Fruit fly (Drosophila melanogaster): ENCODE results near the gene CG14294.
A peak's percentile ranks its signal among the peaks of the same experiment; 100 is the strongest.

CG14294 gene

dm6 chr3R:18917976-18918871, 16.2 kb upstream of the CG14294 start (continued):
- TF ChIP-seq gfzf (GFP tag; optimal IDR thresholded peaks at IDR 0.05) (no peak), Drgx (GFP tag; IDR thresholded peaks at IDR 0.05) (peak; percentile 16; the same call in 1 of the 2 replicates), pita (GFP tag; optimal IDR thresholded peaks at IDR 0.05) (no peak), mirr (GFP tag; optimal IDR thresholded peaks at IDR 0.05) (peak; percentile 49), gsb-n (tag; optimal IDR thresholded peaks at IDR 0.05) (no peak), kay (GFP tag; optimal IDR thresholded peaks at IDR 0.05) (peak; percentile 44), CG2129 (GFP tag; IDR thresholded peaks at IDR 0.05; ENCODE audit: partially characterized antibody) (no peak), CTCF (GFP tag; optimal IDR thresholded peaks at IDR 0.05) (peak; percentile 92), Nf-YA (GFP tag; IDR thresholded peaks at IDR 0.05) (no peak), danr (GFP tag; IDR thresholded peaks at IDR 0.05) (no peak), CG2202 (tag; optimal IDR thresholded peaks at IDR 0.05) (no peak), zen (tag; optimal IDR thresholded peaks at IDR 0.05) (no peak), nerfin-2 (GFP tag; IDR thresholded peaks at IDR 0.05; ENCODE audit: partially characterized antibody) (no peak), CG8478 (optimal IDR thresholded peaks at IDR 0.05) (no peak), CG32532 (GFP tag; IDR thresholded peaks at IDR 0.05) (peak; percentile 39; the same call in 1 of the 2 replicates), CG17568 (GFP tag; optimal IDR thresholded peaks at IDR 0.05) (peak; percentile 29), CG8281 (tag; optimal IDR thresholded peaks at IDR 0.05) (no peak), Dref (GFP tag; IDR thresholded peaks at IDR 0.05) (no peak), sim (GFP tag; IDR thresholded peaks at IDR 0.05) (0 out of 2 replicates have a peak, but pooled peaks have one; percentile 30), CG16815 (GFP tag; optimal IDR thresholded peaks at IDR 0.05) (no peak), ranshi (GFP tag; IDR thresholded peaks at IDR 0.05) (peak; percentile 17; the same call in 1 of the 2 replicates), jumu (GFP tag; optimal IDR thresholded peaks at IDR 0.05) (no peak), sr (GFP tag; IDR thresholded peaks at IDR 0.05) (0 out of 3 replicates have a peak, but pooled peaks have one; percentile 25), CG32767 (GFP tag; IDR thresholded peaks at IDR 0.05) (peak; percentile 87; the same call in 1 of the 2 replicates), Rx (GFP tag; IDR thresholded peaks at IDR 0.05) (no peak), CG10274 (GFP tag; optimal IDR thresholded peaks at IDR 0.05) (no peak), CG14441 (GFP tag; IDR thresholded peaks at IDR 0.05) (peak; percentile 27; the same call in 1 of the 2 replicates), sens-2 (GFP tag; IDR thresholded peaks at IDR 0.05) (no peak), MBD-R2 (GFP tag; IDR thresholded peaks at IDR 0.05) (peak; percentile 25; the same call in 1 of the 2 replicates), CG10267 (tag; optimal IDR thresholded peaks at IDR 0.05) (no peak), run (tag; optimal IDR thresholded peaks at IDR 0.05) (no peak), nau (GFP tag; optimal IDR thresholded peaks at IDR 0.05) (peak; percentile 60), seq (GFP tag; IDR thresholded peaks at IDR 0.05) (0 out of 2 replicates have a peak, but pooled peaks have one; percentile 45), CG11093 (GFP tag; IDR thresholded peaks at IDR 0.05) (no peak), Nf-YB (GFP tag; optimal IDR thresholded peaks at IDR 0.05) (no peak), Lim3 (GFP tag; IDR thresholded peaks at IDR 0.05) (no peak), zen2 (GFP tag; IDR thresholded peaks at IDR 0.05; ENCODE audit: partially characterized antibody) (peak; percentile 41; the same call in 1 of the 3 replicates), Med (GFP tag) (peak; percentile 90), Elba2 (GFP tag; optimal IDR thresholded peaks at IDR 0.05) (no peak), Ravus (GFP tag; IDR thresholded peaks at IDR 0.05) (no peak), GATAe (GFP tag; conservative IDR thresholded peaks at IDR 0.05) (no peak), abd-A (tag; optimal IDR thresholded peaks at IDR 0.05) (peak; percentile 46), Trl (optimal IDR thresholded peaks at IDR 0.05) (peak; percentile 47 to 61), Trl (GFP tag; optimal IDR thresholded peaks at IDR 0.05) (peak; percentile 7), Fer1 (GFP tag; optimal IDR thresholded peaks at IDR 0.05) (peak; percentile 68), sob (GFP tag; IDR thresholded peaks at IDR 0.05) (peak; percentile 43; the same call in 1 of the 2 replicates), CG15479 (GFP tag; optimal IDR thresholded peaks at IDR 0.05) (no peak), Lpt (GFP tag; optimal IDR thresholded peaks at IDR 0.05) (no peak), CG3065 (GFP tag; optimal IDR thresholded peaks at IDR 0.05) (no peak), dati (GFP tag; IDR thresholded peaks at IDR 0.05) (no peak)

All from whole organism, embryonic.